Worm (Caenorhabditis elegans): ENCODE measurements around the gene H40L08.9.

Gene H40L08.9

ce11 chrX:15094973-15095372, 18.7 kb upstream of the H40L08.9 start, which contains the start of gene F09B12.7:
TSS of gene F09B12.7 (minus strand) at chrX:15095073.
- TF ChIP-seq ceh-90 (tag; optimal IDR thresholded peaks at IDR 0.05) (no peak), elt-2 (tag; optimal IDR thresholded peaks at IDR 0.05) (no peak), nhr-85 (tag) (no peak), unc-30 (tag; optimal IDR thresholded peaks at IDR 0.05) (no peak)

- TF ChIP-seq snpc-4 (tag; optimal IDR thresholded peaks at IDR 0.05) (peak; percentile 74), efl-1 (optimal IDR thresholded peaks at IDR 0.05) (no peak), efl-1 (GFP tag; optimal IDR thresholded peaks at IDR 0.05 in 1 of 2) (peak in 1 of 2 experiments; percentile 87), blmp-1 (tag; optimal IDR thresholded peaks at IDR 0.05) (no peak)
These were observed 16.6 kb upstream of the H40L08.9 start for ce11 chrX:15092775-15093386.

ce11 chrX:15089123-15089522, 12.8 kb upstream of the H40L08.9 start, which contains the start of gene flr-4:
TSS of gene flr-4 (plus strand) at chrX:15089397.
- TF ChIP-seq lin-35 (GFP tag; optimal IDR thresholded peaks at IDR 0.05) (peak in 1 of 2 experiments; percentile 16), snpc-4 (tag; optimal IDR thresholded peaks at IDR 0.05) (no peak), elt-2 (tag; optimal IDR thresholded peaks at IDR 0.05) (peak; percentile 45)

ce11 chrX:15087752-15088151, 11.5 kb upstream of the H40L08.9 start:
- no peak for TF ChIP-seq nhr-85 (tag)
- no peak for TF ChIP-seq skn-1 (tag; optimal IDR thresholded peaks at IDR 0.05)

ce11 chrX:15084395-15084794, 8.1 kb upstream of the H40L08.9 start, which contains the start of gene F09B12.5:
TSS of gene F09B12.5 (plus strand) at chrX:15084695.
- no peak for TF ChIP-seq nhr-47 (tag; optimal IDR thresholded peaks at IDR 0.05)
- no peak for TF ChIP-seq fkh-10 (GFP tag; optimal IDR thresholded peaks at IDR 0.05)
- no peak for TF ChIP-seq nhr-84 (tag; optimal IDR thresholded peaks at IDR 0.05)
- no peak for TF ChIP-seq lin-14 (GFP tag; optimal IDR thresholded peaks at IDR 0.05)
- no peak for TF ChIP-seq ceh-88 (GFP tag; IDR thresholded peaks at IDR 0.05)
- TF ChIP-seq lin-13 (GFP tag; optimal IDR thresholded peaks at IDR 0.05): no peak
- no peak for TF ChIP-seq skn-1 (tag; optimal IDR thresholded peaks at IDR 0.05)
- no peak for TF ChIP-seq nhr-237 (tag; optimal IDR thresholded peaks at IDR 0.05)
- no peak for TF ChIP-seq egl-13 (tag; optimal IDR thresholded peaks at IDR 0.05)
- TF ChIP-seq unc-30 (tag; optimal IDR thresholded peaks at IDR 0.05): no peak
- no peak for TF ChIP-seq zip-4 (GFP tag; optimal IDR thresholded peaks at IDR 0.05)
- no peak for TF ChIP-seq F16B12.6 (tag; optimal IDR thresholded peaks at IDR 0.05)
- TF ChIP-seq grh-1 (GFP tag; IDR thresholded peaks at IDR 0.05): no peak
- TF ChIP-seq pag-3 (tag; optimal IDR thresholded peaks at IDR 0.05; ENCODE audit: borderline replicate concordance, insufficient read depth): no peak

ce11 chrX:15083795-15084194, 7.5 kb upstream of the H40L08.9 start, which contains the start of gene H40L08.1:
TSS of gene H40L08.1 (minus strand) at chrX:15084086.
- TF ChIP-seq nhr-19 (GFP tag; conservative IDR thresholded peaks at IDR 0.05) (no peak), lsy-2 (tag; optimal IDR thresholded peaks at IDR 0.05) (peak in 1 of 2 experiments; percentile 44), sox-4 (tag; optimal IDR thresholded peaks at IDR 0.05) (no peak), ceh-8 (GFP tag; optimal IDR thresholded peaks at IDR 0.05) (no peak), tlp-1 (tag; optimal IDR thresholded peaks at IDR 0.05) (no peak), dpl-1 (GFP tag; optimal IDR thresholded peaks at IDR 0.05) (peak in 1 of 3 experiments; percentile 18), ztf-4 (tag; optimal IDR thresholded peaks at IDR 0.05) (no peak), hpl-2 (GFP tag; optimal IDR thresholded peaks at IDR 0.05) (no peak), lin-15B (tag; optimal IDR thresholded peaks at IDR 0.05) (no peak), swsn-7 (tag; optimal IDR thresholded peaks at IDR 0.05) (peak; percentile 19), lin-13 (GFP tag; optimal IDR thresholded peaks at IDR 0.05) (no peak), nhr-85 (tag) (peak; percentile 60), nhr-237 (tag; optimal IDR thresholded peaks at IDR 0.05) (no peak), lin-35 (GFP tag; optimal IDR thresholded peaks at IDR 0.05) (peak; percentile 1 to 50), sup-37 (GFP tag; optimal IDR thresholded peaks at IDR 0.05) (no peak), mdl-1 (tag; optimal IDR thresholded peaks at IDR 0.05) (no peak), mep-1 (tag; optimal IDR thresholded peaks at IDR 0.05) (peak; percentile 8), nhr-71 (tag; optimal IDR thresholded peaks at IDR 0.05) (peak; percentile 25), dsc-1 (tag; optimal IDR thresholded peaks at IDR 0.05) (no peak), sptf-1 (tag; optimal IDR thresholded peaks at IDR 0.05) (no peak), efl-1 (optimal IDR thresholded peaks at IDR 0.05) (no peak), efl-1 (GFP tag; optimal IDR thresholded peaks at IDR 0.05 in 1 of 2) (no peak), jun-1 (tag; optimal IDR thresholded peaks at IDR 0.05) (no peak), C04F5.9 (tag; optimal IDR thresholded peaks at IDR 0.05) (no peak), xbp-1 (tag; optimal IDR thresholded peaks at IDR 0.05) (peak; percentile 78), pax-3 (tag; optimal IDR thresholded peaks at IDR 0.05) (no peak)

Data from whole organism, L1 larva.